Worm (Caenorhabditis elegans): ENCODE data around the gene Y37E11AL.9.

The Y37E11AL.9 gene

ce11 chrIV:3742426-3742839 lies 42.0 kb upstream of the Y37E11AL.9 start (continued):
- peak; percentile 40 for TF ChIP-seq nhr-102 (tag; optimal IDR thresholded peaks at IDR 0.05)
- TF ChIP-seq lin-39 (tag; optimal IDR thresholded peaks at IDR 0.05): no peak
- TF ChIP-seq nhr-6 (tag; optimal IDR thresholded peaks at IDR 0.05): peak; percentile 71
- TF ChIP-seq zag-1 (tag; optimal IDR thresholded peaks at IDR 0.05): no peak
- TF ChIP-seq lin-38 (GFP tag; IDR thresholded peaks at IDR 0.05): peak; percentile 56
- no peak for TF ChIP-seq zip-2 (tag; optimal IDR thresholded peaks at IDR 0.05)
- no peak for TF ChIP-seq Y48G9A.11 (GFP tag; IDR thresholded peaks at IDR 0.05)
- peak; percentile 81 for TF ChIP-seq rbr-2 (tag; optimal IDR thresholded peaks at IDR 0.05)
- TF ChIP-seq nhr-76 (tag; optimal IDR thresholded peaks at IDR 0.05): no peak
- TF ChIP-seq Y75B8A.6 (GFP tag; IDR thresholded peaks at IDR 0.05): no peak
- TF ChIP-seq nhr-42 (GFP tag; IDR thresholded peaks at IDR 0.05): no peak
- peak; percentile 66 to 78 for TF ChIP-seq lsy-2 (tag; optimal IDR thresholded peaks at IDR 0.05)
- TF ChIP-seq snpc-4 (tag; optimal IDR thresholded peaks at IDR 0.05): no peak
- no peak for TF ChIP-seq F10B5.3 (tag; optimal IDR thresholded peaks at IDR 0.05)
- TF ChIP-seq aha-1 (tag): peak; percentile 95
- TF ChIP-seq Y5F2A.4 (GFP tag; optimal IDR thresholded peaks at IDR 0.05): no peak
- TF ChIP-seq F26F4.8 (GFP tag; conservative IDR thresholded peaks at IDR 0.05): no peak
- peak in 1 of 2 experiments; percentile 66 for TF ChIP-seq unc-62 (GFP tag; optimal IDR thresholded peaks at IDR 0.05 in 1 of 2)
- no peak for TF ChIP-seq unc-62 (tag; optimal IDR thresholded peaks at IDR 0.05)
- TF ChIP-seq zfp-3 (GFP tag; conservative IDR thresholded peaks at IDR 0.05): no peak
- TF ChIP-seq ztf-7 (tag; optimal IDR thresholded peaks at IDR 0.05): peak; percentile 58
- TF ChIP-seq madf-9 (GFP tag; conservative IDR thresholded peaks at IDR 0.05): no peak
- no peak for TF ChIP-seq egl-27 (tag; optimal IDR thresholded peaks at IDR 0.05)
- no peak for TF ChIP-seq R02D3.7 (tag; optimal IDR thresholded peaks at IDR 0.05)
- TF ChIP-seq attf-4 (tag; optimal IDR thresholded peaks at IDR 0.05): no peak
- TF ChIP-seq unc-130 (GFP tag; optimal IDR thresholded peaks at IDR 0.05): no peak
- no peak for TF ChIP-seq skn-1 (tag; optimal IDR thresholded peaks at IDR 0.05)
- TF ChIP-seq nhr-10 (tag; optimal IDR thresholded peaks at IDR 0.05): peak; percentile 62
- no peak for TF ChIP-seq lin-29 (GFP tag; IDR thresholded peaks at IDR 0.05)
- no peak for TF ChIP-seq ama-1 (optimal IDR thresholded peaks at IDR 0.05)
- no peak for TF ChIP-seq lin-13 (GFP tag; optimal IDR thresholded peaks at IDR 0.05)
- TF ChIP-seq ceh-62 (tag; optimal IDR thresholded peaks at IDR 0.05): no peak
- TF ChIP-seq daf-8 (GFP tag; IDR thresholded peaks at IDR 0.05): no peak
- TF ChIP-seq hmg-1.1 (GFP tag; IDR thresholded peaks at IDR 0.05): peak; percentile 87
- no peak for TF ChIP-seq nhr-111 (GFP tag; optimal IDR thresholded peaks at IDR 0.05)
- no peak for TF ChIP-seq aly-2 (tag; optimal IDR thresholded peaks at IDR 0.05)
- 0 out of 2 replicates have a peak, but pooled peaks have one; percentile 21 for TF ChIP-seq ctbp-1 (GFP tag; IDR thresholded peaks at IDR 0.05)
- TF ChIP-seq unc-39 (tag; optimal IDR thresholded peaks at IDR 0.05): no peak
- no peak for TF ChIP-seq F49E8.2 (tag; optimal IDR thresholded peaks at IDR 0.05; ENCODE audit: borderline replicate concordance)
- TF ChIP-seq ztf-11 (tag; optimal IDR thresholded peaks at IDR 0.05): no peak
- TF ChIP-seq sdz-12 (GFP tag; optimal IDR thresholded peaks at IDR 0.05): no peak
- no peak for TF ChIP-seq daf-12 (tag; optimal IDR thresholded peaks at IDR 0.05)
- TF ChIP-seq saeg-2 (GFP tag; IDR thresholded peaks at IDR 0.05): no peak
- no peak for TF ChIP-seq snpc-1.2 (GFP tag; IDR thresholded peaks at IDR 0.05)
- no peak for TF ChIP-seq tra-1 (GFP tag; IDR thresholded peaks at IDR 0.05)
- peak; percentile 52; the same call in 1 of the 2 replicates for TF ChIP-seq T26A8.4 (GFP tag; IDR thresholded peaks at IDR 0.05)
- TF ChIP-seq daf-16 (GFP tag; optimal IDR thresholded peaks at IDR 0.05): no peak
- TF ChIP-seq daf-16 (tag; optimal IDR thresholded peaks at IDR 0.05): peak; percentile 67
- peak; percentile 73 for TF ChIP-seq mes-2 (tag; optimal IDR thresholded peaks at IDR 0.05; ENCODE audit: poor library complexity, severe bottlenecking)
- peak; percentile 85 for TF ChIP-seq mep-1 (tag; optimal IDR thresholded peaks at IDR 0.05)
- no peak for TF ChIP-seq mdt-29 (GFP tag; IDR thresholded peaks at IDR 0.05)
- no peak for TF ChIP-seq dmd-9 (GFP tag; IDR thresholded peaks at IDR 0.05)
- TF ChIP-seq ZK337.2 (GFP tag; IDR thresholded peaks at IDR 0.05): no peak
- no peak for TF ChIP-seq ceh-32 (tag; optimal IDR thresholded peaks at IDR 0.05; ENCODE audit: poor library complexity)
